Worm (Caenorhabditis elegans) whole organism, L4/young adult: ENCODE results near the gene srh-174.

ENCODE experiments used
- W03F9.2 ChIP-seq: fragments of 150-350 bp; optimal IDR thresholded peaks from 2 replicates; lab custom pipeline; 2014; ENCODE audit warnings: missing biosample characterization, missing genetic modification characterization
- dao-5 ChIP-seq: sonication (generic microtip); optimal IDR thresholded peaks from 2 replicates; lab custom pipeline; 2016; ENCODE audit warnings: missing genotype, missing genetic modification characterization, moderate library complexity, missing compliant biosample characterization
- him-1 ChIP-seq: sonication (generic microtip); optimal IDR thresholded peaks from 2 replicates; lab custom pipeline; 2016; ENCODE audit warnings: missing genotype, missing genetic modification reagents, missing genetic modification characterization, missing compliant biosample characterization

srh-174 gene

ce11 chrV:17178457-17178856 is at the start of gene srh-174:
Gene srh-174 (plus strand): TSS chrV:17178757.
- no peak for TF ChIP-seq W03F9.2
- no peak for TF ChIP-seq him-1 (tag; lab: Kevin White, UChicago)
- no peak for TF ChIP-seq dao-5 (tag; lab: Kevin White, UChicago)

- TF ChIP-seq him-1 (tag; lab: Kevin White, UChicago) (no peak), dao-5 (tag; lab: Kevin White, UChicago) (no peak), W03F9.2 (no peak)
Measured at ce11 chrV:17151292-17151691, 27.3 kb upstream of the srh-174 start.

ce11 chrV:17154944-17155343 is 23.6 kb upstream of the srh-174 start:
- TF ChIP-seq him-1 (tag; lab: Kevin White, UChicago): no peak
- no peak for TF ChIP-seq W03F9.2
- no peak for TF ChIP-seq dao-5 (tag; lab: Kevin White, UChicago)

- TF ChIP-seq dao-5 (tag; lab: Kevin White, UChicago) (no peak), him-1 (tag; lab: Kevin White, UChicago) (no peak), W03F9.2 (no peak)
Measured at ce11 chrV:17155384-17155858, 23.1 kb upstream of the srh-174 start, which contains the start of gene F40D4.17. Gene F40D4.17 (minus strand): TSS chrV:17155434.

ce11 chrV:17157154-17157553 is 21.4 kb upstream of the srh-174 start, which contains the start of gene F40D4.13:
Gene F40D4.13 (minus strand): TSS chrV:17157254.
- no peak for TF ChIP-seq W03F9.2

- TF ChIP-seq dao-5 (tag; lab: Kevin White, UChicago): no peak
Measured at ce11 chrV:17159430-17159924, 19.1 kb upstream of the srh-174 start, which contains the start of gene F40D4.12. Gene F40D4.12 (plus strand): TSS chrV:17159874.

ce11 chrV:17165409-17165808 is 13.1 kb upstream of the srh-174 start, which contains the start of gene srh-102:
Gene srh-102 (minus strand): TSS chrV:17165509.
- TF ChIP-seq W03F9.2 (no peak), dao-5 (tag; lab: Kevin White, UChicago) (no peak), him-1 (tag; lab: Kevin White, UChicago) (no peak)

- TF ChIP-seq W03F9.2: no peak
- TF ChIP-seq dao-5 (tag; lab: Kevin White, UChicago): no peak
- no peak for TF ChIP-seq him-1 (tag; lab: Kevin White, UChicago)
Measured at ce11 chrV:17167457-17167856, 11.1 kb upstream of the srh-174 start, which contains the start of gene srz-66. Gene srz-66 (minus strand): TSS chrV:17167557.

ce11 chrV:17170822-17171221 is 7.7 kb upstream of the srh-174 start, which contains the start of gene srw-51:
Gene srw-51 (minus strand): TSS chrV:17170922.
- no peak for TF ChIP-seq dao-5 (tag; lab: Kevin White, UChicago)
- TF ChIP-seq him-1 (tag; lab: Kevin White, UChicago): no peak

- TF ChIP-seq dao-5 (tag; lab: Kevin White, UChicago) (no peak), him-1 (tag; lab: Kevin White, UChicago) (no peak), W03F9.2 (no peak)
Measured at ce11 chrV:17171551-17171950, 7.0 kb upstream of the srh-174 start, which contains the start of gene srbc-26. Gene srbc-26 (plus strand): TSS chrV:17171851.

ce11 chrV:17173738-17174137 is 4.8 kb upstream of the srh-174 start, which contains the start of gene srbc-25:
Gene srbc-25 (plus strand): TSS chrV:17174038.
- TF ChIP-seq W03F9.2: no peak
- no peak for TF ChIP-seq him-1 (tag; lab: Kevin White, UChicago)
- TF ChIP-seq dao-5 (tag; lab: Kevin White, UChicago): no peak

ce11 chrV:17177967-17178366 is 590 bp upstream of the srh-174 start, which contains the start of gene srsx-1:
Gene srsx-1 (minus strand): TSS chrV:17178067.
- TF ChIP-seq dao-5 (tag; lab: Kevin White, UChicago): no peak
- TF ChIP-seq him-1 (tag; lab: Kevin White, UChicago): no peak
- no peak for TF ChIP-seq W03F9.2

ce11 chrV:17182045-17182444 is 3.5 kb downstream of the srh-174 start, which contains the start of gene srh-159:
Gene srh-159 (plus strand): TSS chrV:17182345.
- no peak for TF ChIP-seq dao-5 (tag; lab: Kevin White, UChicago)
- no peak for TF ChIP-seq W03F9.2
- no peak for TF ChIP-seq him-1 (tag; lab: Kevin White, UChicago)

- no peak for TF ChIP-seq W03F9.2
- no peak for TF ChIP-seq him-1 (tag; lab: Kevin White, UChicago)
- TF ChIP-seq dao-5 (tag; lab: Kevin White, UChicago): no peak
Measured at ce11 chrV:17190399-17190798, 11.8 kb downstream of the srh-174 start, which contains the start of gene str-199. Gene str-199 (minus strand): TSS chrV:17190499.

ce11 chrV:17192238-17192637 is 13.7 kb downstream of the srh-174 start, which contains the start of gene srz-47:
Gene srz-47 (minus strand): TSS chrV:17192338.
- TF ChIP-seq him-1 (tag; lab: Kevin White, UChicago) (no peak), dao-5 (tag; lab: Kevin White, UChicago) (no peak), W03F9.2 (no peak)
